Worm (Caenorhabditis elegans): Measurements from ENCODE around the gene ttbk-4.

Gene ttbk-4

ce11 chrIV:10071121-10071520 is 3.8 kb downstream of the ttbk-4 start:
- TF ChIP-seq egrh-3 (GFP tag; IDR thresholded peaks at IDR 0.05) (peak; percentile 57; the same call in 1 of the 2 replicates), efl-1 (GFP tag; optimal IDR thresholded peaks at IDR 0.05) (peak; percentile 42), madf-6 (GFP tag; IDR thresholded peaks at IDR 0.05) (peak; percentile 75), madf-8 (GFP tag; conservative IDR thresholded peaks at IDR 0.05) (peak; percentile 38; the same call in 1 of the 2 replicates)

ce11 chrIV:10068266-10068665 is 6.7 kb downstream of the ttbk-4 start:
- TF ChIP-seq pbrm-1 (GFP tag; IDR thresholded peaks at IDR 0.05) = no peak

ce11 chrIV:10067541-10067940 is 7.4 kb downstream of the ttbk-4 start, which contains the start of gene cwn-2:
TSS of gene cwn-2 (plus strand) at chrIV:10067816.
- TF ChIP-seq hlh-26 (GFP tag; conservative IDR thresholded peaks at IDR 0.05) = no peak
- no peak for TF ChIP-seq K11D2.4 (GFP tag; IDR thresholded peaks at IDR 0.05)
- TF ChIP-seq F10E7.11 (tag; optimal IDR thresholded peaks at IDR 0.05) = no peak
- no peak for TF ChIP-seq T07F8.4 (tag; optimal IDR thresholded peaks at IDR 0.05)
- no peak for TF ChIP-seq him-1 (tag; optimal IDR thresholded peaks at IDR 0.05)
- no peak for TF ChIP-seq let-526 (GFP tag; IDR thresholded peaks at IDR 0.05)
- no peak for TF ChIP-seq attf-5 (GFP tag; optimal IDR thresholded peaks at IDR 0.05)
- TF ChIP-seq somi-1 (GFP tag; optimal IDR thresholded peaks at IDR 0.05) = no peak
- no peak for TF ChIP-seq ztf-18 (tag; optimal IDR thresholded peaks at IDR 0.05)
- no peak for TF ChIP-seq sdz-38 (tag; optimal IDR thresholded peaks at IDR 0.05)
- no peak for TF ChIP-seq hsf-1 (GFP tag; IDR thresholded peaks at IDR 0.05)
- no peak for TF ChIP-seq cebp-1 (GFP tag; IDR thresholded peaks at IDR 0.05)
- no peak for TF ChIP-seq cebp-1 (tag; optimal IDR thresholded peaks at IDR 0.05)
- TF ChIP-seq nhr-80 (tag; optimal IDR thresholded peaks at IDR 0.05) = no peak
- TF ChIP-seq ZK185.1 (tag; optimal IDR thresholded peaks at IDR 0.05; ENCODE audit: poor library complexity, severe bottlenecking) = no peak
- no peak for TF ChIP-seq zim-3 (tag; optimal IDR thresholded peaks at IDR 0.05)
- no peak for TF ChIP-seq tbp1 (GFP tag; optimal IDR thresholded peaks at IDR 0.05)
- no peak for TF ChIP-seq mxl-1 (tag; optimal IDR thresholded peaks at IDR 0.05)
- no peak for TF ChIP-seq F22D6.2 (tag; optimal IDR thresholded peaks at IDR 0.05)
- TF ChIP-seq athp-1 (tag; optimal IDR thresholded peaks at IDR 0.05) = no peak

DNA sequence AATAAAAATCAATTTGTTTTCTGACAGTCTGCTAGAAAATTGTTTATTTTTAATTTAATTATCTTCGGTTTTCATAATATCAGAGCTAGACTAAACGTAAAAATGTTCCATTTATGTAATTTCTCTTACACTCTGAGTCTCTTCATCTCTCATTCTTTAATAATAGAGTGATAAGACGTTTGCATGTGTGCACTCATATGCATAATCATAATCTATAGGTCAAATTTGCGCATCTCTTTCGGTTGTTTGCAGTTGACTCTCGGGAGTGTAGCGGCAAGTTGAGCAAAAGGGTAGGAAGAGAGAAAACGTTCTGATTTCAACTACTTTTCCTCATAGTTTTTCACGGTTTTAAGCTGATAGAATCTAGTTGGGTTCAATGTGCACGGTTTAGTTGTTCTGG is 8.5 kb downstream of the ttbk-4 start:
- TF ChIP-seq nfya-2 (GFP tag; IDR thresholded peaks at IDR 0.05) = no peak
- no peak for TF ChIP-seq sea-2 (GFP tag; IDR thresholded peaks at IDR 0.05)
- no peak for TF ChIP-seq D2030.7 (GFP tag; IDR thresholded peaks at IDR 0.05)
- TF ChIP-seq hsf-1 (GFP tag; IDR thresholded peaks at IDR 0.05) = no peak
- no peak for TF ChIP-seq nhr-27 (tag; optimal IDR thresholded peaks at IDR 0.05)
- no peak for TF ChIP-seq F49E8.2 (tag; optimal IDR thresholded peaks at IDR 0.05; ENCODE audit: insufficient read depth)
- no peak for TF ChIP-seq repo-1 (tag; optimal IDR thresholded peaks at IDR 0.05)
- no peak for TF ChIP-seq nhr-120 (GFP tag; IDR thresholded peaks at IDR 0.05)
- no peak for TF ChIP-seq nhr-90 (tag; optimal IDR thresholded peaks at IDR 0.05)

- TF ChIP-seq T07F8.4 (tag; optimal IDR thresholded peaks at IDR 0.05) = no peak
- no peak for TF ChIP-seq ztf-28 (GFP tag; IDR thresholded peaks at IDR 0.05)
- TF ChIP-seq rpc-1 (optimal IDR thresholded peaks at IDR 0.05) = no peak
- TF ChIP-seq rpc-1 (tag; optimal IDR thresholded peaks at IDR 0.05) = no peak
- no peak for TF ChIP-seq Y53F4B.3 (GFP tag; IDR thresholded peaks at IDR 0.05)
- no peak for TF ChIP-seq nhr-27 (tag; optimal IDR thresholded peaks at IDR 0.05)
- no peak for TF ChIP-seq D2030.7 (GFP tag; IDR thresholded peaks at IDR 0.05)
- TF ChIP-seq athp-1 (tag; optimal IDR thresholded peaks at IDR 0.05) = no peak
- TF ChIP-seq somi-1 (GFP tag; optimal IDR thresholded peaks at IDR 0.05) = no peak
- TF ChIP-seq akir-1 (GFP tag; optimal IDR thresholded peaks at IDR 0.05) = no peak
- no peak for TF ChIP-seq dox-1 (GFP tag; IDR thresholded peaks at IDR 0.05)
- no peak for TF ChIP-seq F57C9.4 (tag; optimal IDR thresholded peaks at IDR 0.05)
- TF ChIP-seq dpff-1 (tag; optimal IDR thresholded peaks at IDR 0.05) = no peak
- no peak for TF ChIP-seq unc-62 (GFP tag; optimal IDR thresholded peaks at IDR 0.05)
Measured at ce11 chrIV:10065159-10065558, 9.8 kb downstream of the ttbk-4 start.

Data from whole organism, young adult.